Worm (Caenorhabditis elegans) whole organism, L1 larva: ENCODE results near the gene metl-5.

Experiments
- F16B12.6 ChIP-seq: fragments of 150-350 bp; optimal IDR thresholded peaks from 2 replicates; lab custom pipeline; 2014; ENCODE audit warnings: missing biosample characterization, missing genetic modification characterization
- ceh-82 ChIP-seq, 3 experiments: fragments of 150-350 bp in 1 of 3; sonication (generic microtip) in 2 of 3; optimal IDR thresholded peaks; 2 replicates each; lab custom pipeline; 2014 to 2017; ENCODE audit warnings: missing biosample characterization in 3 of 3, missing genetic modification characterization in 3 of 3
- lin-35 ChIP-seq, 2 experiments: fragments of 150-350 bp; optimal IDR thresholded peaks; 2 replicates each; lab custom pipeline; 2014; ENCODE audit warnings: missing biosample characterization in 2 of 2, missing genetic modification characterization in 2 of 2, missing genetic modification reagents in 2 of 2
- lin-39 ChIP-seq: fragments of 150-350 bp; optimal IDR thresholded peaks from 2 replicates; lab custom pipeline; 2014; ENCODE audit warnings: missing biosample characterization, missing genetic modification reagents, missing genetic modification characterization
- nhr-12 ChIP-seq: sonication (generic microtip); optimal IDR thresholded peaks from 2 replicates; lab custom pipeline; 2017; ENCODE audit warnings: missing biosample characterization, missing genetic modification characterization
- nhr-237 ChIP-seq: fragments of 150-350 bp; optimal IDR thresholded peaks from 2 replicates; lab custom pipeline; 2014; ENCODE audit warnings: missing biosample characterization, missing genetic modification characterization
- pag-3 ChIP-seq: sonication (generic microtip); optimal IDR thresholded peaks from 2 replicates; lab custom pipeline; 2017; ENCODE audit warnings: missing genetic modification characterization, mild to moderate bottlenecking, missing compliant biosample characterization, antibody characterized with exemption, borderline replicate concordance; ENCODE audit not compliant: insufficient read depth
- tbx-2 ChIP-seq: sonication (generic microtip); optimal IDR thresholded peaks from 2 replicates; lab custom pipeline; 2016; ENCODE audit warnings: missing genetic modification characterization, missing compliant biosample characterization
- unc-130 ChIP-seq: fragments of 150-350 bp; optimal IDR thresholded peaks from 2 replicates; lab custom pipeline; 2017; ENCODE audit warnings: missing biosample characterization, missing genetic modification characterization, inconsistent platforms
- ztf-11 ChIP-seq, 2 experiments: sonication (generic microtip); optimal IDR thresholded peaks; 2 replicates each; lab custom pipeline; 2016 to 2017; ENCODE audit warnings: missing genetic modification characterization in 2 of 2, missing biosample characterization in 1 of 2, missing compliant biosample characterization in 1 of 2
- ztf-4 ChIP-seq: fragments of 150-350 bp; optimal IDR thresholded peaks from 2 replicates; lab custom pipeline; 2014; ENCODE audit warnings: missing biosample characterization, missing genetic modification characterization

- peak; percentile 93 to 94 (median 93) for TF ChIP-seq ceh-82 (tag; optimal IDR thresholded peaks at IDR 0.05; lab: Kevin White, UChicago)
- TF ChIP-seq nhr-237 (tag; lab: Kevin White, UChicago): peak; percentile 49
- TF ChIP-seq F16B12.6: peak; percentile 71
- peak; percentile 77 for TF ChIP-seq lin-39 (tag; lab: Kevin White, UChicago)
- peak; percentile 97 for TF ChIP-seq unc-130 (tag; lab: Kevin White, UChicago)
- TF ChIP-seq ztf-4 (tag; lab: Kevin White, UChicago): peak; percentile 84
- TF ChIP-seq nhr-12 (tag; lab: Kevin White, UChicago): no peak
- peak in 1 of 2 experiments; percentile 72 for TF ChIP-seq ztf-11 (tag; optimal IDR thresholded peaks at IDR 0.05; lab: Kevin White, UChicago)
- peak; percentile 92 to 95 for TF ChIP-seq lin-35 (GFP tag; optimal IDR thresholded peaks at IDR 0.05; lab: Kevin White, UChicago)
- TF ChIP-seq tbx-2 (tag; lab: Kevin White, UChicago): peak; percentile 93
- TF ChIP-seq pag-3 (tag; lab: Kevin White, UChicago): no peak
These were observed 48.7 kb upstream of the metl-5 start, which contains the start of the genes rps-0 and rbg-3 for ce11 chrIII:4754001-4754561.
